Fruit fly (Drosophila melanogaster): ENCODE results near the gene CG42489.

- TF ChIP-seq pan (optimal IDR thresholded peaks at IDR 0.05) (no peak), psq (optimal IDR thresholded peaks at IDR 0.05) (no peak), Dll (optimal IDR thresholded peaks at IDR 0.05) (no peak), EcR (GFP tag; optimal IDR thresholded peaks at IDR 0.05) (no peak)
These were observed 13.0 kb upstream of the CG42489 start, which contains the start of gene CG8036 for dm6 chr3R:8667568-8667967.
